Worm (Caenorhabditis elegans) whole organism, L4 larva: ENCODE results near the gene T06E4.5.

Source experiments
- F49E8.2 ChIP-seq: sonication (generic microtip); optimal IDR thresholded peaks from 2 replicates; lab custom pipeline; 2016; ENCODE audit warnings: missing compliant biosample characterization, mild to moderate bottlenecking, missing genetic modification characterization, borderline replicate concordance
- R02D3.7 ChIP-seq: fragments of 150-350 bp; sonication (generic microtip); optimal IDR thresholded peaks from 3 replicates; lab custom pipeline; 2014; ENCODE audit warnings: missing biosample characterization, missing genetic modification characterization
- ZK546.5 ChIP-seq, 2 experiments: sonication (generic microtip); optimal IDR thresholded peaks; 2 replicates each; lab custom pipeline; 2017; ENCODE audit warnings: missing biosample characterization in 2 of 2, missing genetic modification characterization in 2 of 2
- aly-2 ChIP-seq: sonication (generic microtip); optimal IDR thresholded peaks from 2 replicates; lab custom pipeline; 2018; ENCODE audit warnings: missing biosample characterization, missing genetic modification characterization
- ama-1 ChIP-seq: fragments of 150-350 bp; optimal IDR thresholded peaks from 2 replicates; lab custom pipeline; 2014; ENCODE audit warnings: inconsistent platforms, mixed read lengths
- egl-27 ChIP-seq: sonication (generic microtip); optimal IDR thresholded peaks from 3 replicates; lab custom pipeline; 2017; ENCODE audit warnings: missing biosample characterization, missing genetic modification reagents, missing genetic modification characterization
- lin-39 ChIP-seq: fragments of 150-350 bp; optimal IDR thresholded peaks from 2 replicates; lab custom pipeline; 2014; ENCODE audit warnings: missing biosample characterization, missing genetic modification reagents, missing genetic modification characterization
- nhr-102 ChIP-seq: sonication (generic microtip); optimal IDR thresholded peaks from 2 replicates; lab custom pipeline; 2016; ENCODE audit warnings: mild to moderate bottlenecking, missing genetic modification characterization, moderate library complexity, missing compliant biosample characterization
- nhr-11 ChIP-seq: fragments of 150-350 bp; optimal IDR thresholded peaks from 2 replicates; lab custom pipeline; 2014; ENCODE audit warnings: missing biosample characterization, missing genetic modification characterization
- nhr-237 ChIP-seq: sonication (generic microtip); optimal IDR thresholded peaks from 2 replicates; lab custom pipeline; 2017; ENCODE audit warnings: missing biosample characterization, missing genetic modification characterization
- nhr-42 ChIP-seq: fragments of 200-800 bp; sonication (Bioruptor generic); IDR thresholded peaks from 2 replicates; pipeline ENCODE4 v1.3.6; 2022; ENCODE audit warnings: missing genetic modification characterization, missing compliant biosample characterization
- snpc-1.2 ChIP-seq: fragments of 200-800 bp; sonication (Bioruptor generic); IDR thresholded peaks from 2 replicates; pipeline ENCODE4 v1.3.6; 2022; ENCODE audit warnings: missing genetic modification reagents, missing genetic modification characterization, missing compliant biosample characterization
- zip-2 ChIP-seq: fragments of 150-350 bp; optimal IDR thresholded peaks from 2 replicates; lab custom pipeline; 2014; ENCODE audit warnings: missing biosample characterization, missing genetic modification characterization
- ztf-11 ChIP-seq: fragments of 150-350 bp; optimal IDR thresholded peaks from 2 replicates; lab custom pipeline; 2014; ENCODE audit warnings: missing biosample characterization, missing genetic modification characterization

- TF ChIP-seq nhr-42 (no peak), snpc-1.2 (no peak), zip-2 (no peak), lin-39 (tag; lab: Kevin White, UChicago) (no peak), ZK546.5 (tag; optimal IDR thresholded peaks at IDR 0.05; lab: Kevin White, UChicago) (no peak), nhr-11 (no peak), F49E8.2 (tag; lab: Kevin White, UChicago) (no peak), ama-1 (no peak), ztf-11 (no peak), nhr-102 (tag; lab: Kevin White, UChicago) (no peak), R02D3.7 (tag; lab: Kevin White, UChicago) (no peak), egl-27 (tag; lab: Kevin White, UChicago) (no peak), nhr-237 (tag; lab: Kevin White, UChicago) (no peak), aly-2 (no peak)
Measured at ce11 chrV:9609217-9609616, 21.8 kb upstream of the T06E4.5 start.
